Worm (Caenorhabditis elegans): ENCODE data around the gene fahd-1.

- TF ChIP-seq klf-2 (GFP tag; conservative IDR thresholded peaks at IDR 0.05), result no peak
- TF ChIP-seq flt-1 (GFP tag; IDR thresholded peaks at IDR 0.05), result no peak
These were observed 13.2 kb upstream of the fahd-1 start, which contains the start of gene sup-18 for ce11 chrIII:7878852-7879329.

All from whole organism, midembryonic.